Fruit fly (Drosophila melanogaster) whole organism, wandering third instar larva: ENCODE measurements around the gene CG34461.
A peak's percentile ranks its signal among the peaks of the same experiment; 100 is the strongest.

ENCODE experiments used
- Abd-B ChIP-seq: fragments of >200 bp; optimal IDR thresholded peaks from 2 replicates; lab custom pipeline; 2017; ENCODE audit warnings: missing biosample characterization, missing genetic modification characterization
- CG32264 ChIP-seq: fragments of 200-800 bp; sonication (Bioruptor generic); optimal IDR thresholded peaks from 2 replicates; lab custom pipeline; 2016; ENCODE audit warnings: missing biosample characterization, missing genetic modification characterization
- CG9705 ChIP-seq: fragments of 200-800 bp; sonication (Bioruptor generic); optimal IDR thresholded peaks from 2 replicates; lab custom pipeline; 2018; ENCODE audit warnings: missing biosample characterization, mild to moderate bottlenecking, missing genetic modification characterization
- CrebA ChIP-seq: fragments of 200-800 bp; sonication (Bioruptor generic); optimal IDR thresholded peaks from 2 replicates; lab custom pipeline; 2016; ENCODE audit warnings: missing biosample characterization, mild to moderate bottlenecking, missing genetic modification characterization, borderline replicate concordance
- Dfd ChIP-seq: fragments of >200 bp; optimal IDR thresholded peaks from 2 replicates; lab custom pipeline; 2017; ENCODE audit warnings: missing biosample characterization, missing genetic modification characterization
- Dif ChIP-seq: fragments of 200-275, 200-300 bp; sonication (Bioruptor generic); optimal IDR thresholded peaks from 2 replicates; lab custom pipeline; 2018; ENCODE audit warnings: missing biosample characterization, missing genetic modification characterization; ENCODE audit not compliant: partially characterized antibody
- GATAd ChIP-seq: sonication (Bioruptor generic); optimal IDR thresholded peaks from 2 replicates; lab custom pipeline; 2016; ENCODE audit warnings: missing biosample characterization, missing genetic modification characterization
- HLH106 ChIP-seq: fragments of 200-800 bp; optimal IDR thresholded peaks from 3 replicates; lab custom pipeline; 2019; ENCODE audit warnings: missing biosample characterization, mild to moderate bottlenecking, missing genetic modification characterization, moderate library complexity
- Hnf4 ChIP-seq: fragments of 200-800 bp; sonication (Bioruptor generic); optimal IDR thresholded peaks from 2 replicates; lab custom pipeline; 2016; ENCODE audit warnings: missing biosample characterization, mild to moderate bottlenecking, missing genetic modification characterization
- Hr78 ChIP-seq: fragments of >200 bp; optimal IDR thresholded peaks from 2 replicates; lab custom pipeline; 2017; ENCODE audit warnings: missing biosample characterization, missing genetic modification characterization
- Hr83 ChIP-seq: fragments of 200-300 bp; sonication (Bioruptor generic); optimal IDR thresholded peaks from 2 replicates; lab custom pipeline; 2016; ENCODE audit warnings: missing biosample characterization, mild to moderate bottlenecking, missing genetic modification characterization, moderate library complexity; ENCODE audit not compliant: poor library complexity, severe bottlenecking
- Jra ChIP-seq: sonication (Bioruptor generic); optimal IDR thresholded peaks from 2 replicates; lab custom pipeline; 2016; ENCODE audit warnings: missing biosample characterization, missing genetic modification characterization
- Mio ChIP-seq: sonication (Bioruptor generic); optimal IDR thresholded peaks from 2 replicates; lab custom pipeline; 2016; ENCODE audit warnings: missing biosample characterization, missing genetic modification characterization
- Myc ChIP-seq: fragments of >200 bp; optimal IDR thresholded peaks from 2 replicates; lab custom pipeline; 2017
- N ChIP-seq: fragments of >200 bp; optimal IDR thresholded peaks from 2 replicates; lab custom pipeline; 2018; ENCODE audit warnings: missing biosample characterization, missing external identifiers, missing genetic modification characterization
- OdsH ChIP-seq: fragments of 200-800 bp; sonication (Bioruptor generic); optimal IDR thresholded peaks from 2 replicates; lab custom pipeline; 2016; ENCODE audit warnings: missing biosample characterization, mild to moderate bottlenecking, missing genetic modification characterization
- Rel ChIP-seq, 2 experiments: fragments of 200-800 bp; sonication (Bioruptor generic) in 1 of 2; optimal IDR thresholded peaks; 2 replicates in 1 of 2; 3 replicates in 1 of 2; lab custom pipeline; 2016 to 2019; ENCODE audit warnings: mild to moderate bottlenecking in 2 of 2, missing biosample characterization in 2 of 2, missing genetic modification characterization in 2 of 2, moderate library complexity in 1 of 2
- Sp1 ChIP-seq: fragments of 200-800 bp; sonication (Bioruptor generic); optimal IDR thresholded peaks from 3 replicates; lab custom pipeline; 2019; ENCODE audit warnings: missing biosample characterization, mild to moderate bottlenecking, missing genetic modification characterization, moderate library complexity
- Vsx2 ChIP-seq: fragments of 200-300, 225-300 bp; sonication (Bioruptor generic); optimal IDR thresholded peaks from 2 replicates; lab custom pipeline; 2018; ENCODE audit warnings: missing biosample characterization, missing genetic modification characterization; ENCODE audit not compliant: partially characterized antibody
- br ChIP-seq: fragments of 200-800 bp; sonication (Bioruptor generic); optimal IDR thresholded peaks from 2 replicates; lab custom pipeline; 2016; ENCODE audit warnings: missing biosample characterization, missing genetic modification characterization
- brk ChIP-seq: fragments of 200-800 bp; sonication (Bioruptor generic); optimal IDR thresholded peaks from 2 replicates; lab custom pipeline; 2016; ENCODE audit warnings: missing biosample characterization, mild to moderate bottlenecking, missing genetic modification characterization
- dl ChIP-seq, 2 experiments: fragments of 175-275, 200-275 bp in 1 of 2; fragments of 200-275 bp in 1 of 2; sonication (Bioruptor generic); optimal IDR thresholded peaks; lab custom pipeline; 2018; ENCODE audit warnings: mild to moderate bottlenecking in 2 of 2, missing biosample characterization in 2 of 2, missing genetic modification characterization in 2 of 2, moderate library complexity in 2 of 2; ENCODE audit not compliant: partially characterized antibody in 2 of 2, insufficient read depth in 1 of 2
- dmrt93B ChIP-seq: fragments of 200-800 bp; sonication (Bioruptor generic); optimal IDR thresholded peaks from 2 replicates; lab custom pipeline; 2018; ENCODE audit warnings: missing biosample characterization, mild to moderate bottlenecking, missing genetic modification characterization
- dsf ChIP-seq: sonication (Bioruptor generic); optimal IDR thresholded peaks from 2 replicates; lab custom pipeline; 2016; ENCODE audit warnings: missing biosample characterization, missing genetic modification characterization, borderline replicate concordance
- ey ChIP-seq: fragments of 200-800 bp; sonication (Bioruptor generic); optimal IDR thresholded peaks from 2 replicates; lab custom pipeline; 2016; ENCODE audit warnings: missing biosample characterization, missing genetic modification characterization
- foxo ChIP-seq, 2 experiments: fragments of 200-800 bp; sonication (Bioruptor generic); optimal IDR thresholded peaks; 2 replicates in 1 of 2; 3 replicates in 1 of 2; lab custom pipeline; 2016 to 2017; ENCODE audit warnings: missing biosample characterization in 2 of 2, missing genetic modification characterization in 2 of 2
- fru ChIP-seq: fragments of 200-800 bp; sonication (Bioruptor generic); optimal IDR thresholded peaks from 3 replicates; lab custom pipeline; 2016; ENCODE audit warnings: missing biosample characterization, mild to moderate bottlenecking, missing genetic modification characterization
- h ChIP-seq: fragments of 200-800 bp; sonication (Bioruptor generic); optimal IDR thresholded peaks from 3 replicates; lab custom pipeline; 2016; ENCODE audit warnings: missing biosample characterization, mild to moderate bottlenecking, missing genetic modification characterization
- jim ChIP-seq: fragments of 175-275, 200-325 bp; sonication (Bioruptor generic); optimal IDR thresholded peaks from 2 replicates; lab custom pipeline; 2016; ENCODE audit warnings: missing biosample characterization, mild to moderate bottlenecking, missing genetic modification characterization
- lola ChIP-seq: fragments of >200 bp; optimal IDR thresholded peaks from 2 replicates; lab custom pipeline; 2017; ENCODE audit warnings: missing biosample characterization, missing genetic modification characterization
- pan ChIP-seq: fragments of >200 bp; optimal IDR thresholded peaks from 2 replicates; lab custom pipeline; 2017
- psq ChIP-seq: fragments of 200-800 bp; sonication (Bioruptor generic); optimal IDR thresholded peaks from 3 replicates; lab custom pipeline; 2017; ENCODE audit warnings: missing biosample characterization, mild to moderate bottlenecking, missing genetic modification characterization, moderate library complexity
- rgr ChIP-seq: fragments of 200-800 bp; sonication (Bioruptor generic); optimal IDR thresholded peaks from 3 replicates; lab custom pipeline; 2016; ENCODE audit warnings: missing biosample characterization, mild to moderate bottlenecking, missing genetic modification characterization
- sage ChIP-seq: fragments of 200-800 bp; sonication (Bioruptor generic); optimal IDR thresholded peaks from 2 replicates; lab custom pipeline; 2016; ENCODE audit warnings: missing biosample characterization, mild to moderate bottlenecking, missing genetic modification characterization
- sv ChIP-seq: fragments of 200-800 bp; sonication (Bioruptor generic); optimal IDR thresholded peaks from 3 replicates; lab custom pipeline; 2016; ENCODE audit warnings: missing biosample characterization, missing genetic modification characterization
- tai ChIP-seq: sonication (Bioruptor generic); optimal IDR thresholded peaks from 2 replicates; lab custom pipeline; 2016; ENCODE audit warnings: missing biosample characterization, missing genetic modification characterization
- usp ChIP-seq: fragments of >200 bp; optimal IDR thresholded peaks from 2 replicates; lab custom pipeline; 2017; ENCODE audit warnings: missing biosample characterization, missing genetic modification characterization
- woc ChIP-seq: sonication (Bioruptor generic); optimal IDR thresholded peaks from 2 replicates; lab custom pipeline; 2016; ENCODE audit warnings: missing biosample characterization, mild to moderate bottlenecking, missing genetic modification characterization

The CG34461 gene

DNA sequence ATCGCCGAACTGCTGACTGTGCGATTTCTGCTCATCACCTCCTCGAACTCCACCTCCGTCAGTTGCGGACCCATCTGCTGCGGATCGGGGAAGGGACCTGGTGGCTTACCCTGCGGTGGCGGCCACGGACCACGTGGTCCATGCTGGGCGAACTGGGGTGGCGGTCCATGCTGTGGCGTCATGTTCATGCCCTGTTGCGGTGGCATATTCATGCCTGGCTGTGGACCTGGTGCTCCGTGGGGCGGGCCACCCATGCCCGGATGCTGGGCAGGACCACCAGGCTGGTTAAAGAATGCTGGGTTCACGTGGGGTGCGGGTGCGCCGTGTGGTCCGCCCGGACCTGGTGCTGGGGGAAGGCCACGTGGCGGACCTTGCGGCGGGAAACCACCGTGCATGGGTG is 13.4 kb upstream of the CG34461 start:
- no peak for TF ChIP-seq Hr83 (GFP tag; lab: Kevin White, UChicago)
- no peak for TF ChIP-seq Hnf4 (GFP tag; lab: Kevin White, UChicago)
- no peak for TF ChIP-seq Sp1 (GFP tag; lab: Kevin White, UChicago)
- no peak for TF ChIP-seq dl (GFP tag; optimal IDR thresholded peaks at IDR 0.05; lab: Kevin White, UChicago; ENCODE audit: insufficient read depth in 1 of 2, partially characterized antibody in 2 of 2)
- no peak for TF ChIP-seq Dfd (GFP tag; lab: Kevin White, UChicago)
- TF ChIP-seq dsf (GFP tag; lab: Kevin White, UChicago) = no peak
- TF ChIP-seq lola (GFP tag; lab: Kevin White, UChicago) = no peak
- no peak for TF ChIP-seq Jra (GFP tag; lab: Kevin White, UChicago)
- TF ChIP-seq Vsx2 (GFP tag; lab: Kevin White, UChicago) = no peak
- no peak for TF ChIP-seq foxo (GFP tag; optimal IDR thresholded peaks at IDR 0.05; lab: Kevin White, UChicago)
- no peak for TF ChIP-seq rgr (GFP tag; lab: Kevin White, UChicago)
- no peak for TF ChIP-seq N (GFP tag; lab: Kevin White, UChicago)
- no peak for TF ChIP-seq usp (GFP tag; lab: Kevin White, UChicago)
- no peak for TF ChIP-seq Abd-B (GFP tag; lab: Kevin White, UChicago)
- TF ChIP-seq psq (GFP tag; lab: Kevin White, UChicago) = no peak
- TF ChIP-seq CG9705 = no peak
- no peak for TF ChIP-seq pan
- TF ChIP-seq sv = no peak
- TF ChIP-seq brk (GFP tag; lab: Kevin White, UChicago) = no peak

DNA sequence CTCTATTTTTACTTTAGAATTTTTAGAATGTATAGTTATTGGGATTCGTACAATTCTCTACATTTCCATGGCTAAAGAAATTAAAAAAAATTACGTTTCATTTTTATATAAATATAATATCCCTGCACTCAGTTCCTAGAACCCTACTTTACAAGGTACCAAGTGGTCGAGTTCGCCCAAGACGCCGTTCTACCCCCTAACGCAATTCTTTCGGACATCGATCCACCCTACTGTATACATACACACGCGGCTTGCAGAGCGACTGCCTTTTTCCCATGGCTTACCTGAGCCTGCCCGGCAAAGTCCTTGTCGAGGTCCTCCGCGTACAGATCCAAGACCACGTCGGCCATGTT is 10.9 kb upstream of the CG34461 start:
- TF ChIP-seq woc (GFP tag; lab: Kevin White, UChicago) (peak; percentile 14), rgr (GFP tag; lab: Kevin White, UChicago) (peak; percentile 24), Hr83 (GFP tag; lab: Kevin White, UChicago) (no peak), psq (GFP tag; lab: Kevin White, UChicago) (peak; percentile 14), N (GFP tag; lab: Kevin White, UChicago) (no peak), ey (peak; percentile 1), foxo (GFP tag; optimal IDR thresholded peaks at IDR 0.05; lab: Kevin White, UChicago) (peak in 1 of 2 experiments; percentile 0), OdsH (GFP tag; lab: Kevin White, UChicago) (peak; percentile 0)

DNA sequence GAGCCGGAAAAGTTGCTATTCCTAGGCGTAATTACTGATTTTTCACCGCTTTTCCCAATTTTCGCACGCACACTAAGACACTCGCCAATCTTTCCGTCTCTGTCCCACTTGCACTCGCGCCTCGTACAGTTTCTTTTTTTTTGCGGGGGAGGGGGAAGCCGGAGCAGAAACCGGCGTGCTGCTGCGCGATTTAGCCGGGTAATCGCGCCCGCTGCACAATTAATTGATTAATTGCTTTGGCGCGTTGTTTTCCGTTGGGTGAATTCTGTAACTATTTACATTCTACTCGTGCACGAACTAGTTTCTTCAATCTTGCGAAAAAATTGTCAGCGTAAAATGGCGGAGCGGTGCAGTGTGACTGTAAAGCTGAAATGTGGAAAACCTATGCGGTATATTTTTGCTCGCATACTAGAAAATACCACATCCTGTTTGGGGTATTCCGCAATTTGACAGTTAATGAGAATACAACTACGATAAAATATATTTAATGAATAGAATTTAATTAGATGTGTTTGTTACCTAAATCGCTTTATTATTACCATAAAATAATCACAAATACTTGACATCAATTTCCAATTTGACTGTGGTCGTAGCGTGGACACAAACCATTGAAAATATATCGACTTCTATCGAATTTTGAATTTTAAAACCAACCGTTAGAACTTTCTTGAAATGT is 10.4 kb upstream of the CG34461 start, which contains the start of gene Cpsf6:
Gene Cpsf6 (minus strand): TSS at position 362 of the 676 bp plus-strand sequence.
- TF ChIP-seq CG32264 (GFP tag; lab: Kevin White, UChicago) (no peak), Sp1 (GFP tag; lab: Kevin White, UChicago) (peak; percentile 9), Mio (GFP tag; lab: Kevin White, UChicago) (no peak), CrebA (GFP tag; lab: Kevin White, UChicago) (no peak), psq (GFP tag; lab: Kevin White, UChicago) (no peak), Dfd (GFP tag; lab: Kevin White, UChicago) (no peak), ey (peak; percentile 18), Hr78 (GFP tag; lab: Kevin White, UChicago) (no peak), Rel (GFP tag; optimal IDR thresholded peaks at IDR 0.05; lab: Kevin White, UChicago) (no peak), Rel (tag; optimal IDR thresholded peaks at IDR 0.05; lab: Kevin White, UChicago) (no peak), HLH106 (tag; lab: Kevin White, UChicago) (peak; percentile 62), lola (GFP tag; lab: Kevin White, UChicago) (no peak), foxo (GFP tag; optimal IDR thresholded peaks at IDR 0.05; lab: Kevin White, UChicago) (peak in 1 of 2 experiments; percentile 24), Jra (GFP tag; lab: Kevin White, UChicago) (peak; percentile 28), Hr83 (GFP tag; lab: Kevin White, UChicago) (no peak), dl (GFP tag; optimal IDR thresholded peaks at IDR 0.05; lab: Kevin White, UChicago; ENCODE audit: insufficient read depth in 1 of 2, partially characterized antibody in 2 of 2) (no peak), br (GFP tag; lab: Kevin White, UChicago) (peak; percentile 21), sv (peak; percentile 50), jim (GFP tag; lab: Kevin White, UChicago) (peak; percentile 86), Abd-B (GFP tag; lab: Kevin White, UChicago) (no peak), usp (GFP tag; lab: Kevin White, UChicago) (no peak), Dif (GFP tag; lab: Kevin White, UChicago) (no peak), fru (GFP tag; lab: Kevin White, UChicago) (no peak), N (GFP tag; lab: Kevin White, UChicago) (peak; percentile 14), OdsH (GFP tag; lab: Kevin White, UChicago) (no peak), Vsx2 (GFP tag; lab: Kevin White, UChicago) (no peak), CG9705 (peak; percentile 30), dsf (GFP tag; lab: Kevin White, UChicago) (no peak), sage (GFP tag; lab: Kevin White, UChicago) (no peak), woc (GFP tag; lab: Kevin White, UChicago) (no peak), Hnf4 (GFP tag; lab: Kevin White, UChicago) (peak; percentile 46), brk (GFP tag; lab: Kevin White, UChicago) (peak; percentile 68), tai (GFP tag; lab: Kevin White, UChicago) (no peak), h (GFP tag; lab: Kevin White, UChicago) (peak; percentile 40), Myc (lab: Kevin White, UChicago) (no peak), rgr (GFP tag; lab: Kevin White, UChicago) (peak; percentile 10), pan (no peak), GATAd (GFP tag; lab: Kevin White, UChicago) (no peak), dmrt93B (GFP tag; lab: Kevin White, UChicago) (no peak)
